Worm (Caenorhabditis elegans) whole organism, L4 larva: ENCODE results near the gene K12H6.7.

ENCODE experiments used
- D1046.2 ChIP-seq: fragments of 200-800 bp; sonication (Bioruptor generic); IDR thresholded peaks from 2 replicates; pipeline ENCODE4 v1.3.6; 2022; ENCODE audit warnings: missing genetic modification characterization, missing compliant biosample characterization
- T20F7.1 ChIP-seq: fragments of 200-800 bp; sonication (Bioruptor generic); optimal IDR thresholded peaks from 2 replicates; lab custom pipeline; 2018; ENCODE audit warnings: mild to moderate bottlenecking, missing genetic modification characterization, missing compliant biosample characterization
- Y48G9A.11 ChIP-seq: fragments of 200-800 bp; sonication (Bioruptor generic); IDR thresholded peaks from 2 replicates; pipeline ENCODE4 v1.3.6; 2022; ENCODE audit warnings: missing genetic modification reagents, missing genetic modification characterization, missing compliant biosample characterization
- ZK337.2 ChIP-seq: fragments of 200-800 bp; sonication (Bioruptor generic); IDR thresholded peaks from 2 replicates; pipeline ENCODE4 v1.3.6; 2022; ENCODE audit warnings: missing genetic modification reagents, missing genetic modification characterization, missing compliant biosample characterization
- aha-1 ChIP-seq: fragments of 150-350 bp; peaks from one replicate; lab custom pipeline; 2014; ENCODE audit warnings: missing biosample characterization, missing genetic modification characterization
- attf-4 ChIP-seq: sonication (generic microtip); optimal IDR thresholded peaks from 3 replicates; lab custom pipeline; 2017; ENCODE audit warnings: missing biosample characterization, missing genetic modification characterization
- cey-2 ChIP-seq: sonication (generic microtip); optimal IDR thresholded peaks from 3 replicates; lab custom pipeline; 2017; ENCODE audit warnings: missing genetic modification characterization, mild to moderate bottlenecking, missing compliant biosample characterization, antibody characterized with exemption, borderline replicate concordance; ENCODE audit not compliant: insufficient read depth
- ctbp-1 ChIP-seq: fragments of 200-800 bp; sonication (Bioruptor generic); IDR thresholded peaks from 2 replicates; pipeline ENCODE4 v1.3.6; 2022; ENCODE audit warnings: missing genetic modification reagents, missing genetic modification characterization, missing compliant biosample characterization
- dmd-8 ChIP-seq: fragments of 200-800 bp; sonication (Bioruptor generic); IDR thresholded peaks from 2 replicates; pipeline ENCODE4 v1.3.6; 2022; ENCODE audit warnings: missing genetic modification characterization, missing compliant biosample characterization
- duxl-1 ChIP-seq: sonication (generic microtip); optimal IDR thresholded peaks from 2 replicates; lab custom pipeline; 2016; ENCODE audit warnings: mild to moderate bottlenecking, missing genetic modification characterization, moderate library complexity, missing compliant biosample characterization; ENCODE audit not compliant: poor library complexity
- dve-1 ChIP-seq: sonication (generic microtip); optimal IDR thresholded peaks from 2 replicates; lab custom pipeline; 2017; ENCODE audit warnings: antibody characterized with exemption, mild to moderate bottlenecking, missing genetic modification characterization, missing compliant biosample characterization; ENCODE audit not compliant: insufficient read depth
- egl-27 ChIP-seq: sonication (generic microtip); optimal IDR thresholded peaks from 3 replicates; lab custom pipeline; 2017; ENCODE audit warnings: missing biosample characterization, missing genetic modification reagents, missing genetic modification characterization
- egl-43 ChIP-seq: fragments of 200-800 bp; sonication (Bioruptor generic); IDR thresholded peaks from 2 replicates; pipeline ENCODE4 v1.3.6; 2022; ENCODE audit warnings: missing genetic modification reagents, missing genetic modification characterization, missing compliant biosample characterization
- fkh-10 ChIP-seq: fragments of 150-350 bp; optimal IDR thresholded peaks from 2 replicates; lab custom pipeline; 2014; ENCODE audit warnings: missing biosample characterization, missing genetic modification reagents, missing genetic modification characterization
- fos-1 ChIP-seq: fragments of 150-350 bp; optimal IDR thresholded peaks from 2 replicates; lab custom pipeline; 2014; ENCODE audit warnings: missing biosample characterization, missing genetic modification characterization
- gei-8 ChIP-seq: fragments of 200-800 bp; sonication (Bioruptor generic); optimal IDR thresholded peaks from 2 replicates; lab custom pipeline; 2018; ENCODE audit warnings: mild to moderate bottlenecking, missing genetic modification characterization, missing compliant biosample characterization
- hif-1 ChIP-seq, 2 experiments: sonication (generic microtip); optimal IDR thresholded peaks; 2 replicates each; lab custom pipeline; 2016 to 2017; ENCODE audit warnings: missing compliant biosample characterization in 2 of 2, missing genetic modification characterization in 2 of 2, missing genetic modification reagents in 2 of 2, missing genotype in 2 of 2, mild to moderate bottlenecking in 1 of 2
- hlh-11 ChIP-seq: fragments of 200-800 bp; sonication (Bioruptor generic); optimal IDR thresholded peaks from 2 replicates; lab custom pipeline; 2018; ENCODE audit warnings: mild to moderate bottlenecking, missing genetic modification characterization, missing compliant biosample characterization
- hlh-30 ChIP-seq: sonication (generic microtip); optimal IDR thresholded peaks from 2 replicates; lab custom pipeline; 2017; ENCODE audit warnings: antibody characterized with exemption, mild to moderate bottlenecking, missing genetic modification characterization, missing compliant biosample characterization; ENCODE audit not compliant: insufficient read depth
- lin-15B ChIP-seq: fragments of 150-350 bp; sonication (generic microtip); optimal IDR thresholded peaks from 3 replicates; lab custom pipeline; 2014; ENCODE audit warnings: missing biosample characterization, missing genetic modification characterization
- lir-3 ChIP-seq: sonication (generic microtip); optimal IDR thresholded peaks from 2 replicates; lab custom pipeline; 2016; ENCODE audit warnings: mild to moderate bottlenecking, missing genetic modification characterization, missing compliant biosample characterization
- lsy-2 ChIP-seq, 2 experiments: fragments of 150-350 bp in 1 of 2; sonication (generic microtip) in 1 of 2; optimal IDR thresholded peaks; 2 replicates each; lab custom pipeline; 2014 to 2017; ENCODE audit warnings: missing biosample characterization in 2 of 2, missing genetic modification characterization in 2 of 2
- madf-9 ChIP-seq: fragments of 200-800 bp; sonication (Bioruptor generic); conservative IDR thresholded peaks from 2 replicates; pipeline ENCODE4 v1.3.6; 2022; ENCODE audit warnings: missing genetic modification reagents, missing genetic modification characterization, missing compliant biosample characterization
- mxl-2 ChIP-seq: fragments of 200-800 bp; sonication (Bioruptor generic); conservative IDR thresholded peaks from 2 replicates; pipeline ENCODE4 v1.3.6; 2022; ENCODE audit warnings: missing genetic modification reagents, missing genetic modification characterization, missing compliant biosample characterization
- nhr-10 ChIP-seq: fragments of 150-350 bp; optimal IDR thresholded peaks from 2 replicates; lab custom pipeline; 2014; ENCODE audit warnings: missing biosample characterization, missing genetic modification characterization
- nhr-11 ChIP-seq: fragments of 150-350 bp; optimal IDR thresholded peaks from 2 replicates; lab custom pipeline; 2014; ENCODE audit warnings: missing biosample characterization, missing genetic modification characterization
- nhr-111 ChIP-seq: fragments of 200-800 bp; sonication (Bioruptor generic); optimal IDR thresholded peaks from 2 replicates; lab custom pipeline; 2018; ENCODE audit warnings: mild to moderate bottlenecking, missing genetic modification characterization, missing compliant biosample characterization
- nhr-237 ChIP-seq: sonication (generic microtip); optimal IDR thresholded peaks from 2 replicates; lab custom pipeline; 2017; ENCODE audit warnings: missing biosample characterization, missing genetic modification characterization
- nhr-41 ChIP-seq: fragments of 200-800 bp; sonication (Bioruptor generic); IDR thresholded peaks from 2 replicates; pipeline ENCODE4 v1.3.6; 2022; ENCODE audit warnings: missing genetic modification reagents, missing genetic modification characterization, missing compliant biosample characterization
- nhr-76 ChIP-seq: fragments of 150-350 bp; optimal IDR thresholded peaks from 2 replicates; lab custom pipeline; 2014; ENCODE audit warnings: missing biosample characterization, missing genetic modification characterization
- rbr-2 ChIP-seq: sonication (generic microtip); optimal IDR thresholded peaks from 2 replicates; lab custom pipeline; 2016; ENCODE audit warnings: missing genotype, missing genetic modification characterization, missing compliant biosample characterization
- set-16 ChIP-seq: fragments of 200-800 bp; sonication (Bioruptor generic); IDR thresholded peaks from 2 replicates; pipeline ENCODE4 v1.3.6; 2022; ENCODE audit warnings: missing genetic modification reagents, missing genetic modification characterization, missing compliant biosample characterization
- snpc-1.2 ChIP-seq: fragments of 200-800 bp; sonication (Bioruptor generic); IDR thresholded peaks from 2 replicates; pipeline ENCODE4 v1.3.6; 2022; ENCODE audit warnings: missing genetic modification reagents, missing genetic modification characterization, missing compliant biosample characterization
- spr-1 ChIP-seq: sonication (generic microtip); optimal IDR thresholded peaks from 2 replicates; lab custom pipeline; 2016; ENCODE audit warnings: mild to moderate bottlenecking, missing genetic modification characterization, missing compliant biosample characterization
- tag-97 ChIP-seq: fragments of 200-800 bp; sonication (Bioruptor generic); IDR thresholded peaks from 2 replicates; pipeline ENCODE4 v1.3.6; 2022; ENCODE audit warnings: missing genetic modification characterization, missing compliant biosample characterization
- vab-7 ChIP-seq: fragments of 200-800 bp; sonication (Bioruptor generic); IDR thresholded peaks from 2 replicates; pipeline ENCODE4 v1.3.6; 2022; ENCODE audit warnings: missing genetic modification reagents, missing genetic modification characterization, missing compliant biosample characterization
- zfp-3 ChIP-seq: fragments of 200-800 bp; sonication (Bioruptor generic); conservative IDR thresholded peaks from 2 replicates; pipeline ENCODE4 v1.3.6; 2022; ENCODE audit warnings: missing genetic modification reagents, missing genetic modification characterization, missing compliant biosample characterization
- zip-2 ChIP-seq: fragments of 150-350 bp; optimal IDR thresholded peaks from 2 replicates; lab custom pipeline; 2014; ENCODE audit warnings: missing biosample characterization, missing genetic modification characterization
- ztf-11 ChIP-seq: fragments of 150-350 bp; optimal IDR thresholded peaks from 2 replicates; lab custom pipeline; 2014; ENCODE audit warnings: missing biosample characterization, missing genetic modification characterization

Gene K12H6.7

DNA sequence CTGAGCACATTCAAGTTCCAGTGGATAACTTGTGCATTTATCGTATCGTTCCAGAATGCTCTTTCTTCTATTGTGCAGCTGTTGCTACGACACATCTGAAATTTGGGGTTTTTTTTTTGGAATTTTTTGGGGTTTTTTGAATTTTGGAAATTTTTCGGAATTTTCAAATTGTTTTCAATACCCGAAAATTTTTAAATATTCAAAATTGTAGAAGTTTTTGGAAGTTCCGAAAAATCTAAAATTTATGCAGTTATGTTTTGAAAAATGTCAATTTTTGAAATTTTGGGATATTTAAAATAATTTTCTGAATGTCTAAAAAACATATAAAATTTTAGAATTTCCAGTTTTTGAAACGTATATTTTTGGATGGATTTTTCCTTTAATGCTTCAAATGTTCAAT, 35.1 kb upstream of the K12H6.7 start, which contains the start of gene Y110A2AL.10:
Gene Y110A2AL.10 (minus strand): TSS at position 101 of the 400 bp plus-strand sequence.
- TF ChIP-seq T20F7.1, result no peak
- TF ChIP-seq fos-1 (tag; lab: Kevin White, UChicago), result no peak
- TF ChIP-seq lir-3 (tag; lab: Kevin White, UChicago), result no peak
- TF ChIP-seq nhr-11, result no peak

DNA sequence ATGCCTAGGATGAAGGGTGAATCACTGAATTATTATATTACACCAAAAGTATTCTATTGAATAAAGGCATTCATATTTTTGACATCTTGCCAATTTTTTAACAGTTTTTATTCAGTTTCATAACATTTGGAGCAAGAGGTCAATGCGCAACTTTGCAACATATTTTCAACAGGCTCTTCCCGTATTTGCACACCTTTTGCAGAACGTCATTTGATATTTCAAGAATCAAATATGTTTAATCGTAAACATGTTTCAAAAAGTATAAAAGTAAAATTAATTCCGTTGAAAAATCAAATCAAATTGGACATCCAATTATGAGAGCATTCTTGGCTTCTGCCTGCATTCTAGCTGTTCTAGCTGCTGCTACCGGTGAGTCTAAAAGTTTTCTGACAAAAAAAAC, 30.9 kb upstream of the K12H6.7 start, which contains the start of gene Y110A2AL.2:
Gene Y110A2AL.2 (plus strand): TSS at position 301 of the 400 bp plus-strand sequence.
- TF ChIP-seq Y48G9A.11 (GFP tag; lab: Robert Waterston, UW), result no peak
- no peak for TF ChIP-seq lsy-2 (tag; optimal IDR thresholded peaks at IDR 0.05; lab: Kevin White, UChicago)
- no peak for TF ChIP-seq ctbp-1 (GFP tag; lab: Robert Waterston, UW)
- no peak for TF ChIP-seq spr-1
- TF ChIP-seq mxl-2 (GFP tag; lab: Robert Waterston, UW), result no peak
- no peak for TF ChIP-seq snpc-1.2
- TF ChIP-seq egl-27 (tag; lab: Kevin White, UChicago), result no peak
- TF ChIP-seq zip-2 (tag; lab: Kevin White, UChicago), result no peak
- TF ChIP-seq nhr-10 (tag; lab: Kevin White, UChicago), result no peak
- no peak for TF ChIP-seq duxl-1 (tag; lab: Kevin White, UChicago)
- no peak for TF ChIP-seq hlh-11 (tag; lab: Kevin White, UChicago)
- no peak for TF ChIP-seq vab-7 (GFP tag; lab: Robert Waterston, UW)
- no peak for TF ChIP-seq dmd-8 (GFP tag; lab: Robert Waterston, UW)
- no peak for TF ChIP-seq hif-1 (tag; optimal IDR thresholded peaks at IDR 0.05; lab: Kevin White, UChicago)
- no peak for TF ChIP-seq nhr-237
- TF ChIP-seq, all 104 proteins: peak for 0

DNA sequence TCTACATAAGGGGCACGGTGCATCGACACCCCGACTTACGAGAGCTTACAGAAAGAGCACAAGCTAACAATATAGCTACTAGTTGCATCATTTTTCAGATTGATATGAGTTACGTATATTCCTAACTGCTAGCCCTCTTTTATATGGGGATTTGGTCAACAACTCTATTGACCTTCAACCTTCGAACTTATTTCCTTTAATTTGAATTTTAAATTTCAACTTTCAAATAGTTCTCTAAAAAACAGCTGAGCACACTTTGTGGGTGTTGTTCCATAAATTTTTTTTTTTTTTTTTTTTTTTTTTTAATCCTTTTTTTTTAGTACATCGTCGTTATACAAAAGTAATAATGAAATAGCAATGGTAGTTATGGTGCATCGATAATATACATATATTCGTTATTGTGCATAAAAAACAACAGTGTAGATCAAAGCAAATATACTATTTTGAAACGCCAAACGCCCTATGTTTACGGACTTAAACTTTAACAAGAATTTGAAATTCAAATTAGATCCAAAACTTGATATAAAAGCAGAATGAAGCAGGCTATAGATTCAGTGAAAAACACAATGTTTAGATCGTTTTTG, 29.9 kb upstream of the K12H6.7 start, which contains the start of the genes Y110A2AL.9 and Y110A2AL.3:
Gene Y110A2AL.9 (minus strand): TSS at position 101 of the 584 bp plus-strand sequence.
Gene Y110A2AL.3 (plus strand): TSS at position 534 of the 584 bp plus-strand sequence.
- TF ChIP-seq hlh-30, result no peak
- TF ChIP-seq dve-1 (tag; lab: Kevin White, UChicago), result no peak
- no peak for TF ChIP-seq rbr-2 (tag; lab: Kevin White, UChicago)
- TF ChIP-seq fkh-10 (GFP tag; lab: Kevin White, UChicago), result no peak
- TF ChIP-seq ztf-11 (tag; lab: Kevin White, UChicago), result no peak
- TF ChIP-seq nhr-10 (tag; lab: Kevin White, UChicago), result no peak
- TF ChIP-seq gei-8, result no peak
- TF ChIP-seq hlh-11 (tag; lab: Kevin White, UChicago), result no peak
- no peak for TF ChIP-seq nhr-111 (GFP tag; lab: Kevin White, UChicago)
- no peak for TF ChIP-seq tag-97
- no peak for TF ChIP-seq cey-2 (tag; lab: Kevin White, UChicago)
- no peak for TF ChIP-seq attf-4 (tag; lab: Kevin White, UChicago)
- TF ChIP-seq madf-9 (GFP tag; lab: Robert Waterston, UW), result no peak
- no peak for TF ChIP-seq nhr-76 (tag; lab: Kevin White, UChicago)
- no peak for TF ChIP-seq egl-43
- no peak for TF ChIP-seq lin-15B (tag; lab: Kevin White, UChicago)
- TF ChIP-seq D1046.2 (GFP tag; lab: Robert Waterston, UW), result no peak

DNA sequence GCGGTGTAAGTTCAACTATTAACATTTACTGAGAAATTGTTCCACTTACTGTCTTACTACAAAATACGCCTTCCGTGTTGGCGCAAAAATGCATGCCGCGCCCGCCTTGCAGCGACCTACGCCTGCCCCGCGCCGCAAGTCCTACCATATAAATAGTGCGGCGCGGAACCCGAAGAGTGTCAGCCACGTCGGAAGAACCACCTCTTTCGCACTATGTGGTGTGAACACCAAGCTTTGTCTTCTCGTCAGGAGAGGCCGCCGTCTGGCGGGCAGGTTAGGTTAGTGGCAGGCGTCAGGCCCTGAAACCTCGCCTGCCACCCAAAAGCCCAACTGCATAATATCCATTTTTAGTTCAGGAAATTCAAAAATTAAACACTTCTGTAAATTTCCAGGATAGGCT, 28.6 kb upstream of the K12H6.7 start:
- peak; percentile 66 for TF ChIP-seq set-16
- TF ChIP-seq D1046.2 (GFP tag; lab: Robert Waterston, UW), result 0 out of 2 replicates have a peak, but pooled peaks have one; percentile 28
- no peak for TF ChIP-seq ZK337.2 (GFP tag; lab: Robert Waterston, UW)
- peak; percentile 15 for TF ChIP-seq aha-1 (tag; lab: Kevin White, UChicago)
- no peak for TF ChIP-seq zfp-3
- no peak for TF ChIP-seq nhr-41
- TF ChIP-seq, all 104 proteins: peak for 3
